Worm (Caenorhabditis elegans) whole organism, late embryonic: ENCODE results near the gene C16C8.26.

Source experiments
- C08G9.2 ChIP-seq: sonication (generic microtip); optimal IDR thresholded peaks from 2 replicates; lab custom pipeline; 2016; ENCODE audit warnings: mild to moderate bottlenecking, missing genetic modification characterization, moderate library complexity, missing compliant biosample characterization
- C38D4.7 ChIP-seq: fragments of 200-800 bp; sonication (Bioruptor generic); optimal IDR thresholded peaks from 2 replicates; lab custom pipeline; 2018; ENCODE audit warnings: mild to moderate bottlenecking, missing genetic modification characterization, moderate library complexity, missing compliant biosample characterization
- F13H6.1 ChIP-seq: sonication (generic microtip); optimal IDR thresholded peaks from 2 replicates; lab custom pipeline; 2016; ENCODE audit warnings: missing genetic modification characterization, missing compliant biosample characterization
- K09A11.1 ChIP-seq: sonication (generic microtip); optimal IDR thresholded peaks from 2 replicates; lab custom pipeline; 2017; ENCODE audit warnings: antibody characterized with exemption, mild to moderate bottlenecking, missing genetic modification characterization, missing compliant biosample characterization; ENCODE audit not compliant: insufficient read depth
- Y22D7AL.16 ChIP-seq: sonication (generic microtip); optimal IDR thresholded peaks from 2 replicates; lab custom pipeline; 2016; ENCODE audit warnings: missing genetic modification characterization, missing compliant biosample characterization
- ahr-1 ChIP-seq: sonication (generic microtip); optimal IDR thresholded peaks from 2 replicates; lab custom pipeline; 2016; ENCODE audit warnings: missing genetic modification characterization, missing compliant biosample characterization
- ceh-14 ChIP-seq: sonication (generic microtip); optimal IDR thresholded peaks from 2 replicates; lab custom pipeline; 2016; ENCODE audit warnings: missing genotype, missing genetic modification characterization, missing compliant biosample characterization
- ceh-18 ChIP-seq: sonication (generic microtip); optimal IDR thresholded peaks from 2 replicates; lab custom pipeline; 2016; ENCODE audit warnings: missing genetic modification characterization, missing compliant biosample characterization
- ceh-19 ChIP-seq: fragments of 200-800 bp; sonication (Bioruptor generic); optimal IDR thresholded peaks from 2 replicates; lab custom pipeline; 2018; ENCODE audit warnings: mild to moderate bottlenecking, missing genetic modification characterization, missing compliant biosample characterization
- ceh-24 ChIP-seq: sonication (generic microtip); optimal IDR thresholded peaks from 2 replicates; lab custom pipeline; 2016; ENCODE audit warnings: mild to moderate bottlenecking, missing genetic modification characterization, missing compliant biosample characterization
- ceh-31 ChIP-seq: sonication (generic microtip); optimal IDR thresholded peaks from 2 replicates; lab custom pipeline; 2016; ENCODE audit warnings: missing genetic modification characterization, missing compliant biosample characterization
- ceh-45 ChIP-seq: fragments of 200-800 bp; sonication (Bioruptor generic); IDR thresholded peaks from 2 replicates; pipeline ENCODE4 v1.3.6; 2022; ENCODE audit warnings: missing genetic modification reagents, missing genetic modification characterization, missing compliant biosample characterization
- ceh-48 ChIP-seq: sonication (generic microtip); optimal IDR thresholded peaks from 2 replicates; lab custom pipeline; 2016; ENCODE audit warnings: missing genetic modification characterization, inconsistent platforms, missing compliant biosample characterization
- dve-1 ChIP-seq: sonication (generic microtip); optimal IDR thresholded peaks from 2 replicates; lab custom pipeline; 2017; ENCODE audit warnings: antibody characterized with exemption, mild to moderate bottlenecking, missing genetic modification characterization, missing compliant biosample characterization
- elt-2 ChIP-seq: sonication (generic microtip); optimal IDR thresholded peaks from 2 replicates; lab custom pipeline; 2016; ENCODE audit warnings: missing genetic modification reagents, missing genetic modification characterization, missing compliant biosample characterization
- eyg-1 ChIP-seq: sonication (generic microtip); optimal IDR thresholded peaks from 2 replicates; lab custom pipeline; 2016; ENCODE audit warnings: missing genotype, missing genetic modification characterization, missing compliant biosample characterization
- fax-1 ChIP-seq: sonication (generic microtip); optimal IDR thresholded peaks from 2 replicates; lab custom pipeline; 2016; ENCODE audit warnings: missing genotype, missing genetic modification characterization, missing compliant biosample characterization
- hlh-13 ChIP-seq: fragments of 200-800 bp; sonication (Bioruptor generic); optimal IDR thresholded peaks from 2 replicates; lab custom pipeline; 2018; ENCODE audit warnings: mild to moderate bottlenecking, missing genetic modification characterization, missing compliant biosample characterization
- hlh-30 ChIP-seq: sonication (generic microtip); optimal IDR thresholded peaks from 2 replicates; lab custom pipeline; 2017; ENCODE audit warnings: antibody characterized with exemption, missing genetic modification characterization, missing compliant biosample characterization; ENCODE audit not compliant: insufficient read depth
- lim-6 ChIP-seq: sonication (generic microtip); optimal IDR thresholded peaks from 2 replicates; lab custom pipeline; 2016; ENCODE audit warnings: missing genetic modification characterization, missing compliant biosample characterization
- lin-11 ChIP-seq: fragments of 200-800 bp; sonication (Bioruptor generic); optimal IDR thresholded peaks from 2 replicates; lab custom pipeline; 2018; ENCODE audit warnings: mild to moderate bottlenecking, missing genetic modification characterization, missing compliant biosample characterization
- madf-2 ChIP-seq: sonication (generic microtip); optimal IDR thresholded peaks from 2 replicates; lab custom pipeline; 2017; ENCODE audit warnings: missing genetic modification characterization, missing compliant biosample characterization
- nfya-1 ChIP-seq: sonication (generic microtip); optimal IDR thresholded peaks from 2 replicates; lab custom pipeline; 2017; ENCODE audit warnings: missing genetic modification characterization, mild to moderate bottlenecking, missing compliant biosample characterization, antibody characterized with exemption, moderate library complexity
- nhr-232 ChIP-seq: sonication (generic microtip); optimal IDR thresholded peaks from 2 replicates; lab custom pipeline; 2016; ENCODE audit warnings: missing genetic modification characterization, missing compliant biosample characterization
- odd-2 ChIP-seq: sonication (generic microtip); optimal IDR thresholded peaks from 2 replicates; lab custom pipeline; 2017; ENCODE audit warnings: antibody characterized with exemption, mild to moderate bottlenecking, missing genetic modification characterization, missing compliant biosample characterization
- pag-3 ChIP-seq: sonication (generic microtip); optimal IDR thresholded peaks from 2 replicates; lab custom pipeline; 2016; ENCODE audit warnings: missing compliant biosample characterization, missing genetic modification characterization, borderline replicate concordance
- pax-1 ChIP-seq: fragments of 150-350 bp; optimal IDR thresholded peaks from 2 replicates; lab custom pipeline; 2014; ENCODE audit warnings: missing biosample characterization, missing genetic modification characterization
- pha-4 ChIP-seq: fragments of 150-350 bp; optimal IDR thresholded peaks from 2 replicates; lab custom pipeline; 2018; ENCODE audit warnings: missing biosample characterization, missing genetic modification reagents, missing genetic modification characterization
- pqm-1 ChIP-seq: sonication (generic microtip); optimal IDR thresholded peaks from 2 replicates; lab custom pipeline; 2016; ENCODE audit warnings: missing genetic modification characterization, missing compliant biosample characterization
- sdc-2 ChIP-seq: sonication (generic microtip); optimal IDR thresholded peaks from 2 replicates; lab custom pipeline; 2016; ENCODE audit warnings: missing genotype, missing genetic modification characterization, missing compliant biosample characterization
- sox-2 ChIP-seq: fragments of 200-800 bp; sonication (Bioruptor generic); IDR thresholded peaks from 2 replicates; pipeline ENCODE4 v1.3.6; 2022; ENCODE audit warnings: missing genetic modification reagents, missing genetic modification characterization, missing compliant biosample characterization
- sox-4 ChIP-seq: sonication (generic microtip); optimal IDR thresholded peaks from 2 replicates; lab custom pipeline; 2017; ENCODE audit warnings: mild to moderate bottlenecking, missing genetic modification characterization, inconsistent platforms, missing compliant biosample characterization
- tbx-2 ChIP-seq: sonication (generic microtip); optimal IDR thresholded peaks from 2 replicates; lab custom pipeline; 2016; ENCODE audit warnings: missing genetic modification characterization, missing compliant biosample characterization
- tbx-7 ChIP-seq: sonication (generic microtip); optimal IDR thresholded peaks from 2 replicates; lab custom pipeline; 2016; ENCODE audit warnings: missing genotype, missing genetic modification characterization, missing compliant biosample characterization
- unc-3 ChIP-seq, 2 experiments: fragments of 200-800 bp in 1 of 2; sonication (Bioruptor generic) in 1 of 2; sonication (generic microtip) in 1 of 2; conservative IDR thresholded peaks in 1 of 2; optimal IDR thresholded peaks in 1 of 2; 2 replicates each; pipeline versions ENCODE4 v1.3.6 to Lab custom; 2016 to 2022; ENCODE audit warnings: missing compliant biosample characterization in 2 of 2, missing genetic modification characterization in 2 of 2, missing genetic modification reagents in 1 of 2
- unc-42 ChIP-seq: sonication (generic microtip); optimal IDR thresholded peaks from 2 replicates; lab custom pipeline; 2016; ENCODE audit warnings: missing genotype, missing genetic modification characterization, missing compliant biosample characterization
- unc-55 ChIP-seq: sonication (generic microtip); optimal IDR thresholded peaks from 2 replicates; lab custom pipeline; 2017; ENCODE audit warnings: missing biosample characterization, missing genetic modification reagents, missing genetic modification characterization
- unc-86 ChIP-seq: sonication (generic microtip); optimal IDR thresholded peaks from 2 replicates; lab custom pipeline; 2016; ENCODE audit warnings: missing genetic modification characterization, missing compliant biosample characterization

Gene C16C8.26

ce11 chrII:3429400-3429799, 28.7 kb downstream of the C16C8.26 start, which contains the start of gene C16C8.18:
C16C8.18 (plus strand) TSS chrII:3429700.
- TF ChIP-seq lim-6 (tag; lab: Kevin White, UChicago): no peak
- TF ChIP-seq unc-42: no peak
- TF ChIP-seq K09A11.1 (tag; lab: Kevin White, UChicago): no peak
- no peak for TF ChIP-seq hlh-13
- TF ChIP-seq unc-55: no peak
- no peak for TF ChIP-seq eyg-1
- no peak for TF ChIP-seq F13H6.1 (tag; lab: Kevin White, UChicago)
- no peak for TF ChIP-seq lin-11 (tag; lab: Kevin White, UChicago)
- TF ChIP-seq madf-2 (tag; lab: Kevin White, UChicago): no peak
- no peak for TF ChIP-seq fax-1 (tag; lab: Kevin White, UChicago)
- TF ChIP-seq dve-1 (tag; lab: Kevin White, UChicago): no peak
- no peak for TF ChIP-seq ceh-18 (tag; lab: Kevin White, UChicago)
- TF ChIP-seq tbx-2: no peak
- TF ChIP-seq pha-4 (tag; lab: Kevin White, UChicago): no peak
- TF ChIP-seq ceh-14 (tag; lab: Kevin White, UChicago): no peak
- TF ChIP-seq sox-2 (GFP tag; lab: Robert Waterston, UW): no peak
- no peak for TF ChIP-seq C08G9.2
- no peak for TF ChIP-seq pqm-1 (tag; lab: Kevin White, UChicago)

ce11 chrII:3428158-3428704, 29.9 kb downstream of the C16C8.26 start:
- TF ChIP-seq sox-4 (peak; percentile 17), nfya-1 (tag; lab: Kevin White, UChicago) (peak; percentile 8), odd-2 (no peak), ceh-45 (GFP tag; lab: Robert Waterston, UW) (no peak), ceh-19 (GFP tag; lab: Kevin White, UChicago) (peak; percentile 49), hlh-30 (tag; lab: Kevin White, UChicago) (peak; percentile 28), unc-3 (GFP tag; conservative IDR thresholded peaks at IDR 0.05; lab: Robert Waterston, UW) (no peak), unc-3 (tag; optimal IDR thresholded peaks at IDR 0.05; lab: Kevin White, UChicago) (peak; percentile 11), ceh-48 (tag; lab: Kevin White, UChicago) (peak; percentile 85), pag-3 (tag; lab: Kevin White, UChicago) (no peak), unc-86 (tag; lab: Kevin White, UChicago) (no peak)

- TF ChIP-seq C08G9.2 (no peak), ceh-24 (tag; lab: Kevin White, UChicago) (no peak), fax-1 (tag; lab: Kevin White, UChicago) (no peak), hlh-30 (tag; lab: Kevin White, UChicago) (no peak), sdc-2 (tag; lab: Kevin White, UChicago) (no peak), ceh-19 (GFP tag; lab: Kevin White, UChicago) (no peak), ahr-1 (tag; lab: Kevin White, UChicago) (no peak), madf-2 (tag; lab: Kevin White, UChicago) (no peak), lin-11 (tag; lab: Kevin White, UChicago) (no peak), nhr-232 (tag; lab: Kevin White, UChicago) (no peak), C38D4.7 (GFP tag; lab: Kevin White, UChicago) (no peak), elt-2 (tag; lab: Kevin White, UChicago) (no peak), Y22D7AL.16 (no peak), ceh-31 (no peak), pax-1 (tag; lab: Kevin White, UChicago) (no peak), lim-6 (tag; lab: Kevin White, UChicago) (no peak), tbx-7 (tag; lab: Kevin White, UChicago) (no peak), pha-4 (tag; lab: Kevin White, UChicago) (no peak), unc-86 (tag; lab: Kevin White, UChicago) (no peak)
These were observed 32.7 kb downstream of the C16C8.26 start, which contains the start of gene nep-11 for ce11 chrII:3425433-3425832. nep-11 (minus strand) TSS chrII:3425533.
